Fruit fly (Drosophila melanogaster): ENCODE results near the gene CG8419.

DNA sequence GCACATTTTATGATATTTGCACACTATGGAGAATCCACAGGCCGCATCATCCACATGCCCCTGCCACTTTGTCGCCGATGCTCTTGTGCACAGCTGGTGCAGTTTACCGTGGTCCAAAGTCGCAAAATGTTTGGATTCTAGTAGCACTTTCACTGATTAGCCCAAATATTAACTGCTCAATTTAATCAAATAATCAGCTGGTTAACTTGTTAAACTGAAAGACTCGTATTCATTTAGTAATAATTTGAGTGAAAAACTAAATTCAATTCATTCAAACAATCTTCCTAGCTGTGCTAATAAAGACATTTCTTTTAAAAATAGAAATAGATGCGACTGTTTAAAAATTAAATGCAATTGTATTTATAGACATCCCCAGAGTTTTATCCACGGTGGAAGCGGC is 37.9 kb upstream of the CG8419 start:
- TF ChIP-seq CG8478 (optimal IDR thresholded peaks at IDR 0.05) (no peak), pan (optimal IDR thresholded peaks at IDR 0.05) (no peak), psq (optimal IDR thresholded peaks at IDR 0.05) (no peak), EcR (GFP tag; optimal IDR thresholded peaks at IDR 0.05) (no peak)

All from whole organism.